Fruit fly (Drosophila melanogaster) whole organism, adult: ENCODE data around the gene CG15876.

Experiments
- CG12768 ChIP-seq: fragments of 200-800 bp; sonication (Bioruptor generic); optimal IDR thresholded peaks from 2 replicates; lab custom pipeline; 2017; ENCODE audit warnings: missing biosample characterization, missing genetic modification characterization, mild to moderate bottlenecking, moderate library complexity, missing genetic modification reagents
- CG5204 ChIP-seq: fragments of 200-800 bp; sonication (Bioruptor generic); optimal IDR thresholded peaks from 2 replicates; lab custom pipeline; 2016; ENCODE audit warnings: missing biosample characterization, missing genetic modification characterization
- Clk ChIP-seq: fragments of 200-800 bp; sonication (Bioruptor generic); optimal IDR thresholded peaks from 2 replicates; lab custom pipeline; 2017; ENCODE audit warnings: missing biosample characterization, missing genetic modification characterization
- Crg-1 ChIP-seq: fragments of 200-800 bp; sonication (Bioruptor generic); optimal IDR thresholded peaks from 2 replicates; lab custom pipeline; 2016; ENCODE audit warnings: missing biosample characterization, missing genetic modification characterization
- Hr96 ChIP-seq: fragments of 200-800 bp; sonication (Bioruptor generic); optimal IDR thresholded peaks from 2 replicates; lab custom pipeline; 2016; ENCODE audit warnings: missing biosample characterization, missing genetic modification characterization
- Mnt ChIP-seq: fragments of 200-800 bp; sonication (Bioruptor generic); optimal IDR thresholded peaks from 2 replicates; lab custom pipeline; 2016; ENCODE audit warnings: missing biosample characterization, mild to moderate bottlenecking, missing genetic modification characterization
- cic ChIP-seq: fragments of 200-800 bp; sonication (Bioruptor generic); optimal IDR thresholded peaks from 2 replicates; lab custom pipeline; 2017; ENCODE audit warnings: missing biosample characterization, mild to moderate bottlenecking, missing genetic modification characterization, moderate library complexity
- tj ChIP-seq: fragments of 200-800 bp; sonication (Bioruptor generic); optimal IDR thresholded peaks from 3 replicates; lab custom pipeline; 2017; ENCODE audit warnings: missing biosample characterization, mild to moderate bottlenecking, missing genetic modification characterization, moderate library complexity

DNA sequence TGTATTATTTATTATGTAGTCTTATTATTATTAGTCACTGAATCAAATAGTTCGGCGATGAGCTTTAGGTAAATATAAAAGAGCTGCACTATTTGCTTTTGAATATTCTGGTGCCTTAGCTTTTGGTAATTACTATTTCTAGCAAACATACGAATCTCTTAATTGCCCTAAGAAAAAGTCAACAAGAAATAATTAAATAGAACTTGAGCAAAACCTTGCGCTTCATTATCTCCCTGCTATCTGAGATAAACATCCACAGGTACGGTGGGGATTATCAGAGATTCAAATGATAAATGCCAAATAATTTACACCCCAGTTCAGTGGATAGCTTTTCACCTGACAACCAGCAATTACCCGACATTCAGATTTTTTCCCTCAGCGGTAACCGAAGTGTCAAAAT, 8.6 kb downstream of the CG15876 start:
- TF ChIP-seq Clk (GFP tag; lab: Kevin White, UChicago) (no peak), Hr96 (no peak), cic (GFP tag; lab: Kevin White, UChicago) (no peak), CG12768 (GFP tag; lab: Kevin White, UChicago) (no peak), Crg-1 (GFP tag; lab: Kevin White, UChicago) (no peak), Mnt (no peak), tj (GFP tag; lab: Kevin White, UChicago) (no peak), CG5204 (no peak)
